Fruit fly (Drosophila melanogaster) whole organism, embryonic: ENCODE measurements around the gene Tasp1.

Source experiments
- Abd-B ChIP-seq: fragments of 200-800 bp; sonication (Bioruptor generic); optimal IDR thresholded peaks from 2 replicates; lab custom pipeline; 2018; ENCODE audit warnings: missing biosample characterization, mild to moderate bottlenecking, missing genetic modification characterization, moderate library complexity
- Atf3 ChIP-seq: fragments of 200-800 bp; sonication (Bioruptor generic); optimal IDR thresholded peaks from 3 replicates; lab custom pipeline; 2016; ENCODE audit warnings: missing biosample characterization, missing genetic modification characterization
- Awh ChIP-seq: fragments of 200-800 bp; sonication (Bioruptor generic); IDR thresholded peaks from 2 replicates; pipeline ENCODE4, ENCODE4 v1.3.6; 2022; ENCODE audit warnings: missing biosample characterization, missing genetic modification characterization
- BEAF-32 ChIP-seq: fragments of 200-800 bp; sonication (Bioruptor generic); optimal IDR thresholded peaks from 3 replicates; lab custom pipeline; 2017; ENCODE audit warnings: missing biosample characterization, missing genetic modification characterization, mild to moderate bottlenecking, moderate library complexity, missing genetic modification reagents
- Bteb2 ChIP-seq: fragments of 200-800 bp; sonication (Bioruptor generic); optimal IDR thresholded peaks from 2 replicates; lab custom pipeline; 2016; ENCODE audit warnings: missing biosample characterization, missing genetic modification characterization
- CG10431 ChIP-seq: fragments of 200-800 bp; sonication (Bioruptor generic); optimal IDR thresholded peaks from 3 replicates; lab custom pipeline; 2018; ENCODE audit warnings: missing biosample characterization, mild to moderate bottlenecking, missing genetic modification characterization
- CG10654 ChIP-seq: fragments of 200-800 bp; sonication (Bioruptor generic); optimal IDR thresholded peaks from 2 replicates; lab custom pipeline; 2016; ENCODE audit warnings: missing biosample characterization, missing genetic modification characterization
- CG10979 ChIP-seq: fragments of 200-800 bp; sonication (Bioruptor generic); optimal IDR thresholded peaks from 2 replicates; lab custom pipeline; 2018; ENCODE audit warnings: missing biosample characterization, mild to moderate bottlenecking, missing genetic modification characterization, moderate library complexity
- CG11398 ChIP-seq: fragments of 200-800 bp; sonication (Bioruptor generic); optimal IDR thresholded peaks from 2 replicates; lab custom pipeline; 2016; ENCODE audit warnings: missing biosample characterization, missing genetic modification characterization
- CG11696 ChIP-seq: fragments of 200-800 bp; sonication (Bioruptor generic); IDR thresholded peaks from 2 replicates; pipeline ENCODE4 v1.3.6; 2022; ENCODE audit warnings: missing biosample characterization, missing genetic modification characterization
- CG11723 ChIP-seq: fragments of 200-800 bp; sonication (Bioruptor generic); optimal IDR thresholded peaks from 2 replicates; lab custom pipeline; 2017; ENCODE audit warnings: missing biosample characterization, mild to moderate bottlenecking, missing genetic modification characterization
- CG1233 ChIP-seq: fragments of 200-800 bp; sonication (Bioruptor generic); optimal IDR thresholded peaks from 4 replicates; lab custom pipeline; 2018; ENCODE audit warnings: missing biosample characterization, mild to moderate bottlenecking, missing genetic modification characterization
- CG14050 ChIP-seq: fragments of 200-800 bp; sonication (Bioruptor generic); IDR thresholded peaks from 3 replicates; pipeline ENCODE4 v1.3.6; 2022; ENCODE audit warnings: missing biosample characterization, missing genetic modification characterization
- CG14710 ChIP-seq: fragments of 200-800 bp; sonication (Bioruptor generic); optimal IDR thresholded peaks from 3 replicates; lab custom pipeline; 2019; ENCODE audit warnings: missing biosample characterization, mild to moderate bottlenecking, missing genetic modification characterization, moderate library complexity
- CG15011 ChIP-seq: fragments of 200-800 bp; sonication (Bioruptor generic); optimal IDR thresholded peaks from 3 replicates; lab custom pipeline; 2018; ENCODE audit warnings: missing biosample characterization, mild to moderate bottlenecking, missing genetic modification characterization
- CG15073 ChIP-seq: fragments of 200-800 bp; sonication (Bioruptor generic); optimal IDR thresholded peaks from 2 replicates; lab custom pipeline; 2016; ENCODE audit warnings: missing biosample characterization, missing genetic modification characterization
- CG15514 ChIP-seq: fragments of 200-800 bp; sonication (Bioruptor generic); optimal IDR thresholded peaks from 3 replicates; lab custom pipeline; 2017; ENCODE audit warnings: missing biosample characterization, missing genetic modification characterization, mild to moderate bottlenecking, moderate library complexity, missing genetic modification reagents
- CG16815 ChIP-seq: fragments of 200-800 bp; sonication (Bioruptor generic); optimal IDR thresholded peaks from 3 replicates; lab custom pipeline; 2017; ENCODE audit warnings: missing biosample characterization, mild to moderate bottlenecking, missing genetic modification characterization
- CG1792 ChIP-seq: fragments of 200-800 bp; sonication (Bioruptor generic); optimal IDR thresholded peaks from 2 replicates; lab custom pipeline; 2016; ENCODE audit warnings: missing biosample characterization, missing genetic modification characterization
- CG2129 ChIP-seq: fragments of 200-800 bp; sonication (Bioruptor generic); IDR thresholded peaks from 2 replicates; pipeline ENCODE4 v1.3.6; 2022; ENCODE audit warnings: missing biosample characterization, missing genetic modification characterization; ENCODE audit not compliant: partially characterized antibody
- CG31365 ChIP-seq: fragments of 200-800 bp; sonication (Bioruptor generic); optimal IDR thresholded peaks from 2 replicates; lab custom pipeline; 2018; ENCODE audit warnings: missing biosample characterization, mild to moderate bottlenecking, missing genetic modification characterization
- CG32532 ChIP-seq: fragments of 200-800 bp; sonication (Bioruptor generic); IDR thresholded peaks from 2 replicates; pipeline ENCODE4 v1.3.6; 2022; ENCODE audit warnings: missing biosample characterization, missing genetic modification characterization
- CG34422 ChIP-seq: fragments of 200-800 bp; sonication (Bioruptor generic); IDR thresholded peaks from 3 replicates; pipeline ENCODE4 v1.3.6; 2022; ENCODE audit warnings: missing biosample characterization, missing genetic modification characterization
- CG7271 ChIP-seq: fragments of 200-800 bp; sonication (Bioruptor generic); optimal IDR thresholded peaks from 2 replicates; lab custom pipeline; 2018; ENCODE audit warnings: missing biosample characterization, mild to moderate bottlenecking, missing genetic modification characterization, moderate library complexity
- CG7987 ChIP-seq: fragments of 200-800 bp; sonication (Bioruptor generic); optimal IDR thresholded peaks from 2 replicates; lab custom pipeline; 2018; ENCODE audit warnings: missing biosample characterization, mild to moderate bottlenecking, missing genetic modification characterization, moderate library complexity
- CG8281 ChIP-seq: fragments of 200-800 bp; sonication (Bioruptor generic); optimal IDR thresholded peaks from 2 replicates; lab custom pipeline; 2018; ENCODE audit warnings: missing biosample characterization, mild to moderate bottlenecking, missing genetic modification characterization, moderate library complexity
- CG8944 ChIP-seq: fragments of 200-800 bp; sonication (Bioruptor generic); optimal IDR thresholded peaks from 3 replicates; lab custom pipeline; 2016; ENCODE audit warnings: missing biosample characterization, missing genetic modification characterization
- Ets65A ChIP-seq: fragments of 200-800 bp; sonication (Bioruptor generic); peaks from one replicate; lab custom pipeline; 2016; ENCODE audit warnings: missing biosample characterization, missing genetic modification characterization
- Gsc ChIP-seq: fragments of 200-800 bp; sonication (Bioruptor generic); IDR thresholded peaks from 2 replicates; pipeline ENCODE4 v1.3.6; 2022; ENCODE audit warnings: missing biosample characterization, missing genetic modification characterization
- Med ChIP-seq: fragments of 200-800 bp; sonication (Bioruptor generic); peaks from one replicate; lab custom pipeline; 2016; ENCODE audit warnings: missing biosample characterization, missing genetic modification characterization, mild to moderate bottlenecking, inconsistent platforms, moderate library complexity
- NC2β ChIP-seq: fragments of 200-800 bp; sonication (Bioruptor generic); optimal IDR thresholded peaks from 2 replicates; lab custom pipeline; 2016; ENCODE audit warnings: missing biosample characterization, missing genetic modification characterization
- Poxn ChIP-seq: fragments of 200-800 bp; sonication (Bioruptor generic); IDR thresholded peaks from 2 replicates; pipeline ENCODE4 v1.3.6; 2022; ENCODE audit warnings: missing biosample characterization, missing genetic modification characterization
- Scr ChIP-seq: fragments of 200-800 bp; sonication (Bioruptor generic); IDR thresholded peaks from 2 replicates; pipeline ENCODE4 v1.3.6; 2022; ENCODE audit warnings: missing biosample characterization, missing genetic modification characterization; ENCODE audit not compliant: partially characterized antibody
- ab ChIP-seq: fragments of 200-800 bp; sonication (Bioruptor generic); optimal IDR thresholded peaks from 2 replicates; lab custom pipeline; 2016; ENCODE audit warnings: missing biosample characterization, missing genetic modification characterization
- bcd ChIP-seq: fragments of 200-800 bp; sonication (Bioruptor generic); optimal IDR thresholded peaks from 2 replicates; lab custom pipeline; 2017; ENCODE audit warnings: missing biosample characterization, mild to moderate bottlenecking, missing genetic modification characterization
- emc ChIP-seq: fragments of 200-800 bp; sonication (Bioruptor generic); optimal IDR thresholded peaks from 2 replicates; lab custom pipeline; 2016; ENCODE audit warnings: missing biosample characterization, missing genetic modification characterization
- en ChIP-seq: fragments of 200-800 bp; sonication (Bioruptor generic); optimal IDR thresholded peaks from 2 replicates; lab custom pipeline; 2016; ENCODE audit warnings: missing biosample characterization, missing genetic modification characterization
- fd102C ChIP-seq: fragments of 200-800 bp; sonication (Bioruptor generic); optimal IDR thresholded peaks from 2 replicates; lab custom pipeline; 2018; ENCODE audit warnings: missing biosample characterization, mild to moderate bottlenecking, missing genetic modification characterization, moderate library complexity
- fru ChIP-seq: fragments of >200 bp; optimal IDR thresholded peaks from 2 replicates; lab custom pipeline; 2017
- grau ChIP-seq: fragments of 200-800 bp; optimal IDR thresholded peaks from 3 replicates; lab custom pipeline; 2019; ENCODE audit warnings: missing biosample characterization, mild to moderate bottlenecking, missing genetic modification characterization, moderate library complexity
- hbn ChIP-seq: fragments of 200-800 bp; sonication (Bioruptor generic); IDR thresholded peaks from 2 replicates; pipeline ENCODE4 v1.3.6; 2022; ENCODE audit warnings: missing biosample characterization, missing genetic modification characterization; ENCODE audit not compliant: partially characterized antibody
- kni ChIP-seq: fragments of 200-800 bp; sonication (Bioruptor generic); optimal IDR thresholded peaks from 3 replicates; lab custom pipeline; 2017; ENCODE audit warnings: mild to moderate bottlenecking, missing biosample characterization, missing genetic modification reagents, missing genetic modification characterization
- lilli ChIP-seq: fragments of 200-800 bp; sonication (Bioruptor generic); optimal IDR thresholded peaks from 3 replicates; lab custom pipeline; 2016; ENCODE audit warnings: missing biosample characterization, missing genetic modification characterization
- lmd ChIP-seq: fragments of 200-800 bp; sonication (Bioruptor generic); IDR thresholded peaks from 2 replicates; pipeline ENCODE4 v1.3.6; 2022; ENCODE audit warnings: missing biosample characterization, missing genetic modification characterization
- lola ChIP-seq, 3 experiments: fragments of >200 bp in 2 of 3; fragments of 200-800 bp in 1 of 3; sonication (Bioruptor generic) in 1 of 3; optimal IDR thresholded peaks; 2 replicates each; lab custom pipeline; 2017 to 2019; ENCODE audit warnings: missing biosample characterization in 3 of 3, missing genetic modification characterization in 3 of 3, mild to moderate bottlenecking in 1 of 3, moderate library complexity in 1 of 3
- otp ChIP-seq: fragments of 200-800 bp; sonication (Bioruptor generic); IDR thresholded peaks from 3 replicates; pipeline ENCODE4, ENCODE4 v1.3.6; 2022; ENCODE audit warnings: missing biosample characterization, missing genetic modification characterization
- pita ChIP-seq: fragments of 200-800 bp; sonication (Bioruptor generic); optimal IDR thresholded peaks from 2 replicates; lab custom pipeline; 2017; ENCODE audit warnings: missing biosample characterization, mild to moderate bottlenecking, missing genetic modification characterization
- repo ChIP-seq: fragments of 200-800 bp; sonication (Bioruptor generic); optimal IDR thresholded peaks from 2 replicates; lab custom pipeline; 2016; ENCODE audit warnings: missing biosample characterization, missing genetic modification characterization
- stwl ChIP-seq: fragments of 200-800 bp; sonication (Bioruptor generic); optimal IDR thresholded peaks from 3 replicates; lab custom pipeline; 2018; ENCODE audit warnings: missing biosample characterization, mild to moderate bottlenecking, missing genetic modification characterization, moderate library complexity
- tap ChIP-seq: fragments of 200-800 bp; optimal IDR thresholded peaks from 3 replicates; lab custom pipeline; 2019; ENCODE audit warnings: missing biosample characterization, mild to moderate bottlenecking, missing genetic modification characterization, moderate library complexity
- trh ChIP-seq: fragments of 200-800 bp; sonication (Bioruptor generic); optimal IDR thresholded peaks from 2 replicates; lab custom pipeline; 2016; ENCODE audit warnings: missing biosample characterization, missing genetic modification characterization

The Tasp1 gene

DNA sequence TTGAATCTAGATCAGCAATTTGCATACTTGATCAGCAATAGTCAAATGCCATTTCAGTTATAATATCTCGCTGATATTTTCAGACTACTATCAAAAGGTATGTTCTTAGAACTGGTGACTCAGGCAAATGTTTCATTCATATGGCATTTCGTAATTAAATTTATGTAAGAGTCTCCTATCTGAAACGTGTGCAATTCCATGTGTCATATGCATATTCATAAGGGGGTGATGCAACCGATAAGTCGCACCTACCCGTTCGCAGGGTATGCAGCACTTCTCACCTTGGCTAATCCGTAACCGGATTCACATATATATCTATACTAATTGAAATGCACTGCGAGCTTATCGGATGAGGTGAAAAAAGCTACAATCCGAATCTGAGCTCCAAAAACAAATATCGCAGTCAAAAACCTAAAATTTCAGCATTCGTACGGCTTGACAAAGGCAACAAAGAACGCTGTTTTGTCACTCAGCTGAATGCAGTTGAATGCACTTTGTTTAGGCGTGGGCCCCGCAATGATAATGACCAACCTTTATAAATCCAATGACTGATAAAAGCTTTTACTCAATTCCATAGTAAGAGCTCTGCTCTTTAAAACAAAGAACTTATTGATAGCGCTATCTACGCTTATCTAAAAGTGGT, 49.5 kb downstream of the Tasp1 start (continued):
- TF ChIP-seq Poxn (GFP tag; lab: Robert Waterston, UW): no peak
- no peak for TF ChIP-seq Scr (GFP tag; lab: Robert Waterston, UW)
- no peak for TF ChIP-seq CG10431
- no peak for TF ChIP-seq CG15011 (GFP tag; lab: Kevin White, UChicago)
- TF ChIP-seq kni (GFP tag; lab: Kevin White, UChicago): peak; percentile 47
- TF ChIP-seq trh (GFP tag; lab: Kevin White, UChicago): no peak
- TF ChIP-seq CG31365 (tag; lab: Kevin White, UChicago): no peak
- no peak for TF ChIP-seq Awh (GFP tag; lab: Robert Waterston, UW)
- TF ChIP-seq CG14710: no peak
- TF ChIP-seq Atf3: no peak
- TF ChIP-seq bcd (GFP tag; lab: Kevin White, UChicago): no peak
- TF ChIP-seq CG1792 (GFP tag; lab: Kevin White, UChicago): no peak
- TF ChIP-seq hbn (GFP tag; lab: Robert Waterston, UW): no peak
- TF ChIP-seq en (GFP tag; lab: Kevin White, UChicago): no peak
- TF ChIP-seq repo (GFP tag; lab: Kevin White, UChicago): no peak
- no peak for TF ChIP-seq BEAF-32
- no peak for TF ChIP-seq lola (GFP tag; optimal IDR thresholded peaks at IDR 0.05; lab: Kevin White, UChicago)
- no peak for TF ChIP-seq CG2129 (GFP tag; lab: Robert Waterston, UW)
- TF ChIP-seq CG8281 (tag; lab: Kevin White, UChicago): no peak
- no peak for TF ChIP-seq stwl (tag; lab: Kevin White, UChicago)
- TF ChIP-seq NC2β (GFP tag; lab: Kevin White, UChicago): no peak
- TF ChIP-seq CG15073 (GFP tag; lab: Kevin White, UChicago): no peak
- TF ChIP-seq Med (GFP tag; lab: Kevin White, UChicago): peak; percentile 78
- TF ChIP-seq fd102C (GFP tag; lab: Kevin White, UChicago): no peak
- no peak for TF ChIP-seq CG10654 (GFP tag; lab: Kevin White, UChicago)
- no peak for TF ChIP-seq CG11398 (GFP tag; lab: Kevin White, UChicago)
- no peak for TF ChIP-seq Bteb2
- peak; percentile 4 for TF ChIP-seq tap
- TF ChIP-seq fru: no peak
- TF ChIP-seq Abd-B: no peak
- 0 out of 2 replicates have a peak, but pooled peaks have one; percentile 18 for TF ChIP-seq CG32532 (GFP tag; lab: Robert Waterston, UW)
- TF ChIP-seq lilli (GFP tag; lab: Kevin White, UChicago): no peak
- no peak for TF ChIP-seq Gsc (GFP tag; lab: Robert Waterston, UW)
- TF ChIP-seq grau (tag; lab: Kevin White, UChicago): no peak
- TF ChIP-seq CG7987: no peak
- no peak for TF ChIP-seq CG8944
- no peak for TF ChIP-seq CG10979
- no peak for TF ChIP-seq lmd (GFP tag; lab: Robert Waterston, UW)
- no peak for TF ChIP-seq CG11696 (GFP tag; lab: Robert Waterston, UW)
- no peak for TF ChIP-seq CG14050 (GFP tag; lab: Robert Waterston, UW)
- no peak for TF ChIP-seq CG11723
- no peak for TF ChIP-seq CG1233 (GFP tag; lab: Kevin White, UChicago)
- TF ChIP-seq ab (GFP tag; lab: Kevin White, UChicago): no peak
- TF ChIP-seq otp (GFP tag; lab: Robert Waterston, UW): no peak
- TF ChIP-seq CG7271 (tag; lab: Kevin White, UChicago): no peak
- TF ChIP-seq CG15514 (GFP tag; lab: Kevin White, UChicago): no peak
- no peak for TF ChIP-seq CG16815
- TF ChIP-seq Ets65A (GFP tag; lab: Kevin White, UChicago): no peak
- TF ChIP-seq CG34422 (GFP tag; lab: Robert Waterston, UW): 0 out of 3 replicates have a peak, but pooled peaks have one; percentile 30
- TF ChIP-seq emc: no peak
- no peak for TF ChIP-seq pita (GFP tag; lab: Kevin White, UChicago)
